Worm (Caenorhabditis elegans): ENCODE data around the gene C31G12.4.

ce11 chrV:18224353-18224752, 45.8 kb upstream of the C31G12.4 start, which contains the start of gene F16H6.10:
- TF ChIP-seq elt-2 (tag; optimal IDR thresholded peaks at IDR 0.05), result no peak
- TF ChIP-seq eyg-1 (tag; optimal IDR thresholded peaks at IDR 0.05), result no peak
- TF ChIP-seq ama-1 (optimal IDR thresholded peaks at IDR 0.05), result no peak
- no peak for TF ChIP-seq sox-4 (tag; optimal IDR thresholded peaks at IDR 0.05)
- no peak for TF ChIP-seq pha-4 (tag; optimal IDR thresholded peaks at IDR 0.05)

All from whole organism, late embryonic.